Worm (Caenorhabditis elegans): Measurements from ENCODE around the gene T22B7.3.

The T22B7.3 gene

DNA sequence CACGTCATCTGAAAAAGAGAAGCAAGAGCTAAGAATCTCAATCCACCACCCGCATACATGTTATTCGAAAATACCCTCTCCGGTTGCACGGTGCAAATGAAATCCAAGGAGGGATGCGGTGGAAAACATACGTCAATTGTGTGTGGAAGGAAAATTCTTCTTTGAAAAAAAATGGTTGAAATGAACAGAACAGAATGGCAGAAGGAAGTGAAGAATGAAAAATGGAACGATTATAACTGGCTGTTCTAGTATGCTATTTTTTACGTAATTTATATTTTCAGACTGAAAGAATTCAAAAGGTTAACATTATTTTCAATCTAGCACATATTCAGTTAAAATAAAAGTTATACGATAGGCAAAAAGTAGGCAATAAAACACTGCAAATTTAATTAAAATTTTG, 31.2 kb upstream of the T22B7.3 start:
- TF ChIP-seq nhr-77 (tag; optimal IDR thresholded peaks at IDR 0.05) (no peak), aly-2 (tag; optimal IDR thresholded peaks at IDR 0.05) (no peak), nhr-25 (tag; optimal IDR thresholded peaks at IDR 0.05) (no peak), nhr-129 (tag; optimal IDR thresholded peaks at IDR 0.05) (no peak), mab-5 (tag; optimal IDR thresholded peaks at IDR 0.05) (no peak), gmeb-1 (tag; optimal IDR thresholded peaks at IDR 0.05) (no peak), R02D3.7 (tag; optimal IDR thresholded peaks at IDR 0.05) (no peak), skn-1 (tag; optimal IDR thresholded peaks at IDR 0.05) (no peak), unc-39 (tag; optimal IDR thresholded peaks at IDR 0.05) (no peak)

DNA sequence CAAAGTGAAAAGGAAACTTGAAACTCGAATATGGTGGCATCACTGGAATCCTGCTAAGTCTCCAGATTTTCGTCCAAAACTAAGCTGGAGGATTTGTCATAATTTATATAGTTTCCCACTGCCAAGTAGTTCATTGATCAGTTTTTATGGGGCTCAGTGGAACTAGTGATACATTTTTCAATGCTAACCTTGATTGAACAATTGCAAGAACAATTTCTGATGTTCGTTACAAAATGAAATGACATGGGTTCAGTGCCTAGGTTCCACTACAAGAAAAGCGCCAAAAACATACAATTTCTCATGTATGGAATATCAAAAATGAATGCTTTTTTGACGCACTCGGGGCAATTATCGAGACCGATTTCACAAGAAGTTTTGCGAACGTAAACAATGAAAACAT, 25.4 kb upstream of the T22B7.3 start:
- TF ChIP-seq mbf-1 (tag; optimal IDR thresholded peaks at IDR 0.05), result no peak
- no peak for TF ChIP-seq ZK546.5 (tag; optimal IDR thresholded peaks at IDR 0.05)
- no peak for TF ChIP-seq peb-1 (tag; optimal IDR thresholded peaks at IDR 0.05)
- TF ChIP-seq skn-1 (tag; optimal IDR thresholded peaks at IDR 0.05), result no peak
- TF ChIP-seq alr-1 (tag; optimal IDR thresholded peaks at IDR 0.05), result no peak
- no peak for TF ChIP-seq elt-3 (tag; optimal IDR thresholded peaks at IDR 0.05)

DNA sequence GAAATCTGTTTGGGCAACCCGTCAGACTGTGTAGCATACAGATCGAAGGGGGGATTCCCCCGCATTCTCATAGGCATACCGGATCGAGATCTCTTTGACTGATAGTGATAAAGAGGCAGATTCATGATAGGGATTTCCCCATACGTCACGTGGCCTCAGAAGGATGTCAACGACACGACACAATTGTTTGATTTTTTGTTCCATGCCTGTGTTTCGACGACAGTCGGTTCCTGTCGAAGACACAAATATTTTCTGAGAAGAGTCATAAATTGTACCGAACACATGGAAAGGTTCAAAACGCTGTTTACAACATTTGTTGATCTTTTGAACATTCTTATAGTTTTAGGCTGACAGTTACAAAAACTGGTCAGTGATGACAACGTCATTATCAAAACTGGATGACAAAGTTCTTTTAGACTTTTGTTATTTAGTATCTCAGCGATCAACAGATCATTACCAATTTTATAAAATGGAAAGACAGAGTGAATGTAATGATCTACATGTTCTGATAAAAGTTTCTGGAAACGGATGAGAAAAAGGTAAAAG, 18.7 kb upstream of the T22B7.3 start:
- TF ChIP-seq mab-5 (tag; optimal IDR thresholded peaks at IDR 0.05), result no peak
- peak in 1 of 2 experiments; percentile 7 for TF ChIP-seq lsy-2 (tag; optimal IDR thresholded peaks at IDR 0.05)
- peak; percentile 85 for TF ChIP-seq nhr-21 (tag; optimal IDR thresholded peaks at IDR 0.05)
- TF ChIP-seq nhr-25 (tag; optimal IDR thresholded peaks at IDR 0.05), result peak; percentile 61
- TF ChIP-seq sma-9 (GFP tag; optimal IDR thresholded peaks at IDR 0.05), result peak; percentile 90
- no peak for TF ChIP-seq sma-9 (tag; optimal IDR thresholded peaks at IDR 0.05)
- TF ChIP-seq Y55F3AM.14 (GFP tag; optimal IDR thresholded peaks at IDR 0.05), result peak; percentile 43
- TF ChIP-seq F13H6.1 (tag; optimal IDR thresholded peaks at IDR 0.05), result peak; percentile 5
- TF ChIP-seq lin-11 (tag; optimal IDR thresholded peaks at IDR 0.05), result no peak
- TF ChIP-seq blmp-1 (tag; optimal IDR thresholded peaks at IDR 0.05; ENCODE audit: insufficient read depth), result peak; percentile 40
- TF ChIP-seq gmeb-1 (tag; optimal IDR thresholded peaks at IDR 0.05), result peak; percentile 52
- TF ChIP-seq elt-3 (tag; optimal IDR thresholded peaks at IDR 0.05), result no peak
- peak; percentile 52 for TF ChIP-seq sma-3 (GFP tag; optimal IDR thresholded peaks at IDR 0.05)
- TF ChIP-seq mdl-1 (tag; optimal IDR thresholded peaks at IDR 0.05), result peak; percentile 48 to 61

DNA sequence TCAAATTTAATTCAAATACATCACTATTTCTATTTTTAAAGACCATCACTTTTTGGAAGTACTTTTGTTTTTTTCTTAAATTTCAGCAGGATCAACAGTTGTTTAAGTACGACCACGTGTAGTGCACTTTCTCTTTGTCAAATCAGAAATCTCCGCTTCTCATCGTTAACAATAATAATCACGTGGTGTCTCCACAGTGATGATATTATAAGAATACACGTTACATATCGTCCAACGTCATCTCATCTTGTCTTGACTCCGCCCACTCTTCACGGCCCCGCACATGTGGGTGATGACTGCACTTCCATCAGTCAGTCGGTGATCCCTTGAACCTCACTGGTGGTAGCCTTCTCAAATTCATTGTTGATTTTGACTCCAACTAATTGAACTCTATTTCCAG, 17.2 kb upstream of the T22B7.3 start, which contains the start of gene argn-1:
TSS of gene argn-1 (plus strand) at position 83 of the 400 bp plus-strand sequence.
- TF ChIP-seq elt-1 (tag; optimal IDR thresholded peaks at IDR 0.05) (no peak), F13H6.1 (tag; optimal IDR thresholded peaks at IDR 0.05) (no peak), unc-62 (GFP tag; optimal IDR thresholded peaks at IDR 0.05) (no peak), aly-2 (tag; optimal IDR thresholded peaks at IDR 0.05) (no peak), zag-1 (tag; optimal IDR thresholded peaks at IDR 0.05) (no peak), C34F6.9 (tag; optimal IDR thresholded peaks at IDR 0.05) (no peak), lin-39 (tag; optimal IDR thresholded peaks at IDR 0.05) (no peak), mbf-1 (tag; optimal IDR thresholded peaks at IDR 0.05) (no peak), nhr-77 (tag; optimal IDR thresholded peaks at IDR 0.05) (no peak), gmeb-1 (tag; optimal IDR thresholded peaks at IDR 0.05) (no peak), snpc-4 (tag; optimal IDR thresholded peaks at IDR 0.05) (no peak), unc-39 (tag; optimal IDR thresholded peaks at IDR 0.05) (no peak), ceh-16 (tag; optimal IDR thresholded peaks at IDR 0.05) (no peak), Y55F3AM.14 (GFP tag; optimal IDR thresholded peaks at IDR 0.05) (no peak), blmp-1 (tag; optimal IDR thresholded peaks at IDR 0.05; ENCODE audit: insufficient read depth) (peak; percentile 73), mab-5 (tag; optimal IDR thresholded peaks at IDR 0.05) (no peak), ceh-82 (tag; optimal IDR thresholded peaks at IDR 0.05) (no peak), nhr-11 (tag; optimal IDR thresholded peaks at IDR 0.05) (no peak), nhr-21 (tag; optimal IDR thresholded peaks at IDR 0.05) (peak; percentile 79), sma-9 (GFP tag; optimal IDR thresholded peaks at IDR 0.05) (peak; percentile 90), sma-9 (tag; optimal IDR thresholded peaks at IDR 0.05) (no peak), nhr-23 (tag; optimal IDR thresholded peaks at IDR 0.05) (no peak), nhr-237 (tag; optimal IDR thresholded peaks at IDR 0.05) (no peak), crh-2 (tag; optimal IDR thresholded peaks at IDR 0.05) (peak; percentile 11), R02D3.7 (tag; optimal IDR thresholded peaks at IDR 0.05) (no peak), alr-1 (tag; optimal IDR thresholded peaks at IDR 0.05) (no peak), nhr-25 (tag; optimal IDR thresholded peaks at IDR 0.05) (peak; percentile 79), unc-55 (GFP tag; optimal IDR thresholded peaks at IDR 0.05) (no peak), peb-1 (tag; optimal IDR thresholded peaks at IDR 0.05) (no peak), fos-1 (tag; optimal IDR thresholded peaks at IDR 0.05) (no peak), ztf-4 (tag; optimal IDR thresholded peaks at IDR 0.05) (no peak), ama-1 (optimal IDR thresholded peaks at IDR 0.05) (no peak), dmd-4 (tag; optimal IDR thresholded peaks at IDR 0.05) (no peak), mdl-1 (tag; optimal IDR thresholded peaks at IDR 0.05) (peak; percentile 53 to 57), lsy-2 (tag; optimal IDR thresholded peaks at IDR 0.05) (no peak), lin-11 (tag; optimal IDR thresholded peaks at IDR 0.05) (no peak), skn-1 (tag; optimal IDR thresholded peaks at IDR 0.05) (no peak), nhr-10 (tag; optimal IDR thresholded peaks at IDR 0.05) (no peak), egl-27 (tag; optimal IDR thresholded peaks at IDR 0.05) (no peak), nhr-6 (tag; optimal IDR thresholded peaks at IDR 0.05) (no peak), sma-3 (GFP tag; optimal IDR thresholded peaks at IDR 0.05) (peak; percentile 34), ZK546.5 (tag; optimal IDR thresholded peaks at IDR 0.05) (no peak), lin-13 (GFP tag; optimal IDR thresholded peaks at IDR 0.05) (no peak)
